Fruit fly (Drosophila melanogaster): Measurements from ENCODE around the gene Tat.

Tat gene

DNA sequence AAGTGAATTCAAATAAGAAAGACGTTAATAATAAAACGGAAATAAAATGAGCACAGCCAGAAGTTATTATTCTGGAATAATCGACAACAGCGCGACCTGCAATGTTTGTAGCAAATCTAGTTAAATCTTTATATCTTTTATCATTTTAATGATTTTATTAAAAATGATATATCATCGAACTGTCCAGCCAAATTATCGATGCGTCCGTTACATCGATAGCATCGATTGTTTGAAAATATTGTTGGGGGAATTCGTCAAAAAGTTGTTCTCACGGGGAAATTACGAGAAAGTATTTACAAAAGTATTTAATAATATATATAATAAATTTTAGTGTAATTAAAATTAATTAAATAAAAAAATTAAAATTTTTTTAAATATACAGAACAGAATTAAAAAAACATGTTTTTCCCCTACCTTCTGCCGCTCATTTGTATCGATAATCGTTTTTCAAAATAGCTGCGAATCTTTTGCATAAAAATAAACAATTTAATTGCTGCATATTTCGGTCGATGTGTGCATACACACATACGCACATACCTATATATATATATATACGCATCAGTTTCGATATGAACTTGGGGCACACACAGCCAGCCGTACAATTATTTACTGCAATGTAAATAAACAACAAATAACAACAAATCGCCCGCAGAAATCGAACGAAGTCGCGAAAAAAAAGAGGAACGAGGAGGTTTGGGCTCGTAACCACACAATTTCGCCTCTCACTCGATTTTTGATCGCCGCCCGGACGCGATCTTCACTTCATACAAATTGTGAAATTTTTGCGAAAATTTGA, 17.9 kb upstream of the Tat start, which contains the start of gene CG32599 (continued):
- TF ChIP-seq her (GFP tag; optimal IDR thresholded peaks at IDR 0.05) (no peak), mld (GFP tag; IDR thresholded peaks at IDR 0.05; ENCODE audit: partially characterized antibody) (peak; percentile 50; the same call in 1 of the 3 replicates), CG2678 (tag; optimal IDR thresholded peaks at IDR 0.05) (peak; percentile 46), sug (tag; optimal IDR thresholded peaks at IDR 0.05) (no peak), Oli (tag; optimal IDR thresholded peaks at IDR 0.05) (peak; percentile 11), B-H2 (GFP tag; optimal IDR thresholded peaks at IDR 0.05) (no peak), CG1024 (GFP tag; IDR thresholded peaks at IDR 0.05) (peak; percentile 43; the same call in 1 of the 2 replicates), CG14965 (GFP tag; optimal IDR thresholded peaks at IDR 0.05; ENCODE audit: borderline replicate concordance) (no peak), CG17186 (GFP tag; optimal IDR thresholded peaks at IDR 0.05) (no peak), gcm (GFP tag; optimal IDR thresholded peaks at IDR 0.05) (no peak), CG9817 (tag; optimal IDR thresholded peaks at IDR 0.05) (peak; percentile 4), tna (GFP tag; IDR thresholded peaks at IDR 0.05; ENCODE audit: partially characterized antibody) (peak; percentile 47; the same call in 1 of the 2 replicates), CG30020 (tag; optimal IDR thresholded peaks at IDR 0.05) (peak; percentile 67), CG9437 (GFP tag; optimal IDR thresholded peaks at IDR 0.05) (no peak), E2f1 (GFP tag; IDR thresholded peaks at IDR 0.05) (peak; percentile 47; the same call in 1 of the 2 replicates), prd (optimal IDR thresholded peaks at IDR 0.05) (no peak), prd (GFP tag; IDR thresholded peaks at IDR 0.05) (peak; percentile 67; the same call in 2 of the 3 replicates), tgo (GFP tag; IDR thresholded peaks at IDR 0.05) (peak; percentile 51), Awh (GFP tag; IDR thresholded peaks at IDR 0.05) (peak; percentile 39; the same call in 1 of the 2 replicates), CG15514 (GFP tag; optimal IDR thresholded peaks at IDR 0.05) (peak; percentile 18), lab (GFP tag; optimal IDR thresholded peaks at IDR 0.05) (peak; percentile 27), CG11723 (GFP tag; optimal IDR thresholded peaks at IDR 0.05) (no peak), CG7357 (GFP tag; IDR thresholded peaks at IDR 0.05) (peak; percentile 73), unpg (GFP tag; optimal IDR thresholded peaks at IDR 0.05) (peak; percentile 60), pan (optimal IDR thresholded peaks at IDR 0.05) (no peak), pan (GFP tag; optimal IDR thresholded peaks at IDR 0.05 in 1 of 2, IDR thresholded peaks at IDR 0.05 in 1 of 2) (peak in 1 of 2 experiments; percentile 77), CG3281 (GFP tag; optimal IDR thresholded peaks at IDR 0.05) (no peak), nau (GFP tag; optimal IDR thresholded peaks at IDR 0.05) (no peak), CG8944 (GFP tag; optimal IDR thresholded peaks at IDR 0.05) (no peak), klu (GFP tag; IDR thresholded peaks at IDR 0.05) (no peak), Sox100B (GFP tag; optimal IDR thresholded peaks at IDR 0.05) (peak; percentile 27), CG14441 (GFP tag; IDR thresholded peaks at IDR 0.05) (no peak), Aef1 (GFP tag; IDR thresholded peaks at IDR 0.05) (0 out of 3 replicates have a peak, but pooled peaks have one; percentile 23), CG11695 (GFP tag; IDR thresholded peaks at IDR 0.05) (0 out of 3 replicates have a peak, but pooled peaks have one; percentile 39), CG17829 (tag; optimal IDR thresholded peaks at IDR 0.05) (peak; percentile 44), Dp (GFP tag; optimal IDR thresholded peaks at IDR 0.05) (peak; percentile 69), stwl (tag; optimal IDR thresholded peaks at IDR 0.05) (peak; percentile 53), CG14860 (GFP tag; IDR thresholded peaks at IDR 0.05; ENCODE audit: partially characterized antibody) (peak; percentile 59; the same call in 2 of the 3 replicates), bsh (GFP tag; optimal IDR thresholded peaks at IDR 0.05) (peak in 1 of 2 experiments; percentile 44), CG17385 (GFP tag; optimal IDR thresholded peaks at IDR 0.05) (peak; percentile 39), Hr51 (GFP tag; optimal IDR thresholded peaks at IDR 0.05) (peak in 1 of 2 experiments; percentile 45), danr (GFP tag; IDR thresholded peaks at IDR 0.05) (no peak), TFAM (GFP tag; optimal IDR thresholded peaks at IDR 0.05) (no peak), CG18619 (GFP tag; optimal IDR thresholded peaks at IDR 0.05) (no peak), CG34224 (GFP tag; IDR thresholded peaks at IDR 0.05; ENCODE audit: partially characterized antibody) (peak; percentile 54; the same call in 1 of the 3 replicates), CG3847 (GFP tag; IDR thresholded peaks at IDR 0.05) (no peak), Abd-B (GFP tag; optimal IDR thresholded peaks at IDR 0.05) (peak; percentile 30)

Data from whole organism, embryonic.